Worm (Caenorhabditis elegans): ENCODE results near the gene nyn-1.

Gene nyn-1

ce11 chrIV:13725201-13725600, 38.4 kb upstream of the nyn-1 start (continued):
- TF ChIP-seq F33H1.4 (GFP tag; IDR thresholded peaks at IDR 0.05), result no peak
- no peak for TF ChIP-seq egl-18 (GFP tag; IDR thresholded peaks at IDR 0.05)
- TF ChIP-seq C06A6.2 (GFP tag; conservative IDR thresholded peaks at IDR 0.05), result no peak
- no peak for TF ChIP-seq ceh-100 (GFP tag; IDR thresholded peaks at IDR 0.05)
- TF ChIP-seq ztf-26 (tag; optimal IDR thresholded peaks at IDR 0.05), result no peak
- TF ChIP-seq dox-1 (GFP tag; IDR thresholded peaks at IDR 0.05), result no peak
- TF ChIP-seq F23B12.7 (tag; optimal IDR thresholded peaks at IDR 0.05; ENCODE audit: insufficient read depth), result no peak
- TF ChIP-seq ets-4 (GFP tag; optimal IDR thresholded peaks at IDR 0.05), result peak; percentile 52
- TF ChIP-seq nhr-90 (tag; optimal IDR thresholded peaks at IDR 0.05), result peak; percentile 19
- no peak for TF ChIP-seq efl-1 (GFP tag; optimal IDR thresholded peaks at IDR 0.05)
- TF ChIP-seq pha-4 (tag; optimal IDR thresholded peaks at IDR 0.05), result peak; percentile 49
- no peak for TF ChIP-seq attf-3 (GFP tag; conservative IDR thresholded peaks at IDR 0.05)
- TF ChIP-seq attf-6 (GFP tag; IDR thresholded peaks at IDR 0.05), result no peak
- TF ChIP-seq F39B2.1 (GFP tag; IDR thresholded peaks at IDR 0.05), result no peak
- no peak for TF ChIP-seq dpl-1 (GFP tag; optimal IDR thresholded peaks at IDR 0.05)
- TF ChIP-seq rcor-1 (GFP tag; IDR thresholded peaks at IDR 0.05), result no peak
- TF ChIP-seq let-607 (tag; optimal IDR thresholded peaks at IDR 0.05), result peak; percentile 64 to 73
- TF ChIP-seq nhr-80 (tag; optimal IDR thresholded peaks at IDR 0.05), result peak; percentile 100

- no peak for TF ChIP-seq zim-3 (tag; optimal IDR thresholded peaks at IDR 0.05)
- TF ChIP-seq K12H6.12 (tag; optimal IDR thresholded peaks at IDR 0.05), result no peak
- TF ChIP-seq chd-7 (tag; optimal IDR thresholded peaks at IDR 0.05), result no peak
- no peak for TF ChIP-seq K11D2.4 (GFP tag; IDR thresholded peaks at IDR 0.05)
- no peak for TF ChIP-seq madf-6 (GFP tag; IDR thresholded peaks at IDR 0.05)
- TF ChIP-seq sea-2 (GFP tag; IDR thresholded peaks at IDR 0.05), result no peak
- TF ChIP-seq dpl-1 (GFP tag; optimal IDR thresholded peaks at IDR 0.05), result no peak
Observed at ce11 chrIV:13721000-13721399, 34.2 kb upstream of the nyn-1 start.

DNA sequence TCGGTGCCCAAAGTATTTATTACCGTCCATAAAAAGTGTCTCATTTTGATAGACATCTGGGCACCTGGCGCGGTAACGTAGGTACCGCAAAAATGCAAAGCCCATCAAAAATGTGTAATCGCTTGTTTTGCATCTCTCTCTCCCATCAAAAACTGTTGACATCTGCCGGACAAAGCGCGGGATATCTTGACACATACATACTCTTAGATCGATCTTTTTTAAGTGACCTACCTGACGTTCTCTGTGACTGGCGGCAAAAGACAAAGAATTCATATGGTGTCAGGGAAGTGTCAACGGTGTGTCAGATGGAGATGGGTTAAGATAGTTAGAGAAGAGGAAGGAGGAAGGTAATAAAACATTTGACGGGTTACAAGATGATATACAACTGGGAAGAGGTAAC, 32.1 kb upstream of the nyn-1 start:
- TF ChIP-seq unc-62 (GFP tag; optimal IDR thresholded peaks at IDR 0.05) (peak; percentile 94), lin-40 (tag; optimal IDR thresholded peaks at IDR 0.05) (no peak), snpc-1.3 (tag; optimal IDR thresholded peaks at IDR 0.05; ENCODE audit: insufficient read depth) (no peak), nhr-120 (GFP tag; IDR thresholded peaks at IDR 0.05) (no peak), B0336.3 (GFP tag; IDR thresholded peaks at IDR 0.05) (no peak)

ce11 chrIV:13716735-13717134, 29.9 kb upstream of the nyn-1 start:
- TF ChIP-seq attf-5 (GFP tag; optimal IDR thresholded peaks at IDR 0.05) (no peak), ceh-58 (GFP tag; IDR thresholded peaks at IDR 0.05) (no peak), aptf-3 (GFP tag; IDR thresholded peaks at IDR 0.05) (no peak), attf-6 (GFP tag; IDR thresholded peaks at IDR 0.05) (peak; percentile 44; the same call in 1 of the 2 replicates), unc-62 (GFP tag; optimal IDR thresholded peaks at IDR 0.05) (peak; percentile 94), ztf-28 (GFP tag; IDR thresholded peaks at IDR 0.05) (no peak)

DNA sequence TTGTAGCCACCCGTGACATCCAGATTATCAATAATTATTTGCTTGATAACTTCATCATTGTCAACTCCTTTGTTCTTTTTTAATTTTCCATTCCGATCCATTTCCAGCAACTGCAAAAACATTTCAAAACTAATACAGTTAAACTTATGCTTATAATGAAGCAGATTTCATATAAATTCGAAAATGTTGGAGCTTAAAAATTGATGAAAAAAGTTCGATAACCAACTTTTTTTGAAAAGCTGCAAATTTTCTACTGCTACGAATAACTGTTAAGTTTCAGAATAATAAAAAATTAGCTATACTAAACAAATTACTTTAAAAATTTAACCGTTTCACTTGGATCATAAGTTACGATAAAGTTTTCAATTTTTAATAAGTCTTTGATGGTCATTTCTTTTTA, 29.5 kb upstream of the nyn-1 start, which contains the start of gene C47A4.1:
TSS of gene C47A4.1 (minus strand) at position 101 of the 400 bp plus-strand sequence.
- TF ChIP-seq athp-1 (tag; optimal IDR thresholded peaks at IDR 0.05) (no peak), ceh-40 (GFP tag; IDR thresholded peaks at IDR 0.05) (no peak), T26A5.8 (tag; optimal IDR thresholded peaks at IDR 0.05) (no peak), ets-4 (GFP tag; optimal IDR thresholded peaks at IDR 0.05) (no peak), B0035.1 (tag; optimal IDR thresholded peaks at IDR 0.05) (no peak), bed-2 (GFP tag; IDR thresholded peaks at IDR 0.05) (no peak), let-607 (tag; optimal IDR thresholded peaks at IDR 0.05) (no peak), rcor-1 (GFP tag; IDR thresholded peaks at IDR 0.05) (no peak)
